Fruit fly (Drosophila melanogaster) Kc167 (cell line): ENCODE data around the gene CG3071.

ENCODE experiments used
- Myc ChIP-seq: fragments of >200 bp; optimal IDR thresholded peaks from 2 replicates; lab custom pipeline; 2017; ENCODE audit warnings: missing external identifiers
- Sin3A ChIP-seq: fragments of >200 bp; optimal IDR thresholded peaks from 2 replicates; lab custom pipeline; 2018; ENCODE audit warnings: missing external identifiers
- h ChIP-seq: fragments of >200 bp; optimal IDR thresholded peaks from 3 replicates; lab custom pipeline; 2018; ENCODE audit warnings: missing external identifiers
- insv ChIP-seq: fragments of >200 bp; optimal IDR thresholded peaks from 3 replicates; lab custom pipeline; 2018; ENCODE audit warnings: missing external identifiers
- psq ChIP-seq: fragments of >200 bp; optimal IDR thresholded peaks from 2 replicates; lab custom pipeline; 2017; ENCODE audit warnings: missing external identifiers
- ttk ChIP-seq: sonication (Bioruptor generic); optimal IDR thresholded peaks from 2 replicates; lab custom pipeline; 2017; ENCODE audit warnings: missing external identifiers

dm6 chrX:2295435-2296229 lies 33.0 kb downstream of the CG3071 start, which contains the start of gene Raf:
- TF ChIP-seq insv (lab: Kevin White, UChicago) (no peak), Sin3A (lab: Kevin White, UChicago) (no peak), Myc (no peak), ttk (lab: Kevin White, UChicago) (no peak), h (lab: Kevin White, UChicago) (no peak), psq (lab: Kevin White, UChicago) (no peak)
